Fruit fly (Drosophila melanogaster): Measurements from ENCODE around the gene Acsf2.

Acsf2 gene

dm6 chr2L:5306373-5306997, 35.5 kb downstream of the Acsf2 start (continued):
- no peak for TF ChIP-seq dati (GFP tag; IDR thresholded peaks at IDR 0.05)
- TF ChIP-seq CG31388 (GFP tag; optimal IDR thresholded peaks at IDR 0.05) = no peak
- peak; percentile 17 for TF ChIP-seq CG8924 (tag; optimal IDR thresholded peaks at IDR 0.05)
- no peak for TF ChIP-seq CG4707 (GFP tag; optimal IDR thresholded peaks at IDR 0.05)
- TF ChIP-seq Bdp1 (GFP tag; optimal IDR thresholded peaks at IDR 0.05) = no peak
- TF ChIP-seq Adf1 (GFP tag; IDR thresholded peaks at IDR 0.05) = peak; percentile 53
- TF ChIP-seq Blimp-1 (GFP tag; optimal IDR thresholded peaks at IDR 0.05) = peak; percentile 18
- TF ChIP-seq dm (GFP tag; optimal IDR thresholded peaks at IDR 0.05) = no peak
- TF ChIP-seq CG16813 (GFP tag; IDR thresholded peaks at IDR 0.05; ENCODE audit: partially characterized antibody) = 0 out of 3 replicates have a peak, but pooled peaks have one; percentile 18
- TF ChIP-seq sens (GFP tag) = peak; percentile 65
- TF ChIP-seq MBD-R2 (GFP tag; IDR thresholded peaks at IDR 0.05) = 0 out of 2 replicates have a peak, but pooled peaks have one; percentile 23
- no peak for TF ChIP-seq CG2889 (GFP tag; IDR thresholded peaks at IDR 0.05)
- no peak for TF ChIP-seq phol (tag; optimal IDR thresholded peaks at IDR 0.05)
- no peak for TF ChIP-seq CG6175 (GFP tag; IDR thresholded peaks at IDR 0.05)
- TF ChIP-seq Sry-β (GFP tag; optimal IDR thresholded peaks at IDR 0.05) = no peak
- TF ChIP-seq Fer3 (tag; optimal IDR thresholded peaks at IDR 0.05) = no peak
- TF ChIP-seq CG6765 (GFP tag; optimal IDR thresholded peaks at IDR 0.05) = no peak
- TF ChIP-seq CG18262 (tag; optimal IDR thresholded peaks at IDR 0.05) = no peak
- no peak for TF ChIP-seq CG34422 (GFP tag; IDR thresholded peaks at IDR 0.05)
- no peak for TF ChIP-seq Lpt (GFP tag; optimal IDR thresholded peaks at IDR 0.05)
- TF ChIP-seq CG11247 (GFP tag; IDR thresholded peaks at IDR 0.05) = no peak
- no peak for TF ChIP-seq CG10565 (GFP tag; optimal IDR thresholded peaks at IDR 0.05)
- TF ChIP-seq Lim3 (GFP tag; IDR thresholded peaks at IDR 0.05) = no peak
- TF ChIP-seq Atf-2 (GFP tag; optimal IDR thresholded peaks at IDR 0.05) = no peak
- TF ChIP-seq ab (GFP tag; optimal IDR thresholded peaks at IDR 0.05) = no peak
- no peak for TF ChIP-seq p53 (GFP tag; optimal IDR thresholded peaks at IDR 0.05)
- peak; percentile 80 for TF ChIP-seq CG8478 (optimal IDR thresholded peaks at IDR 0.05)
- TF ChIP-seq CG8281 (tag; optimal IDR thresholded peaks at IDR 0.05) = no peak
- peak; percentile 2 for TF ChIP-seq CG18619 (GFP tag; optimal IDR thresholded peaks at IDR 0.05)
- no peak for TF ChIP-seq ara (GFP tag; IDR thresholded peaks at IDR 0.05)
- TF ChIP-seq CG6272 (GFP tag; IDR thresholded peaks at IDR 0.05) = no peak
- no peak for TF ChIP-seq Vsx1 (GFP tag; optimal IDR thresholded peaks at IDR 0.05)
- no peak for TF ChIP-seq tx (GFP tag; optimal IDR thresholded peaks at IDR 0.05)
- TF ChIP-seq CG8290 (GFP tag; optimal IDR thresholded peaks at IDR 0.05) = no peak
- TF ChIP-seq CG8290 (tag; optimal IDR thresholded peaks at IDR 0.05) = no peak
- TF ChIP-seq ap (GFP tag; IDR thresholded peaks at IDR 0.05) = no peak
- TF ChIP-seq Aef1 (GFP tag; IDR thresholded peaks at IDR 0.05) = peak; percentile 12; the same call in 1 of the 3 replicates
- TF ChIP-seq toy (GFP tag; IDR thresholded peaks at IDR 0.05) = no peak
- no peak for TF ChIP-seq Side (GFP tag; optimal IDR thresholded peaks at IDR 0.05)
- TF ChIP-seq run (tag; optimal IDR thresholded peaks at IDR 0.05) = no peak
- TF ChIP-seq CG15011 (GFP tag; optimal IDR thresholded peaks at IDR 0.05) = no peak
- no peak for TF ChIP-seq Poxn (GFP tag; IDR thresholded peaks at IDR 0.05)
- TF ChIP-seq Opbp (GFP tag; IDR thresholded peaks at IDR 0.05; ENCODE audit: partially characterized antibody) = no peak
- TF ChIP-seq CG12744 (GFP tag; optimal IDR thresholded peaks at IDR 0.05) = no peak
- TF ChIP-seq Dll (GFP tag; IDR thresholded peaks at IDR 0.05; ENCODE audit: partially characterized antibody) = no peak
- no peak for TF ChIP-seq NFAT (GFP tag; IDR thresholded peaks at IDR 0.05)
- TF ChIP-seq CG11093 (GFP tag; IDR thresholded peaks at IDR 0.05) = no peak
- TF ChIP-seq CG10543 (GFP tag; optimal IDR thresholded peaks at IDR 0.05) = no peak
- TF ChIP-seq CG6254 (GFP tag; optimal IDR thresholded peaks at IDR 0.05) = no peak
- TF ChIP-seq ato (GFP tag; IDR thresholded peaks at IDR 0.05; ENCODE audit: partially characterized antibody) = no peak
- TF ChIP-seq CG1832 (GFP tag; optimal IDR thresholded peaks at IDR 0.05) = peak; percentile 40
- TF ChIP-seq Hmr (GFP tag; optimal IDR thresholded peaks at IDR 0.05) = no peak

All from whole organism, embryonic.